Fruit fly (Drosophila melanogaster) whole organism, adult: ENCODE results near the gene CG2816.

Experiments
- CG11617 ChIP-seq: fragments of 200-800 bp; sonication (Bioruptor generic); optimal IDR thresholded peaks from 2 replicates; lab custom pipeline; 2017; ENCODE audit warnings: mild to moderate bottlenecking, missing biosample characterization, missing genetic modification reagents, missing genetic modification characterization
- CG12768 ChIP-seq: fragments of 200-800 bp; sonication (Bioruptor generic); optimal IDR thresholded peaks from 2 replicates; lab custom pipeline; 2017; ENCODE audit warnings: missing biosample characterization, missing genetic modification characterization, mild to moderate bottlenecking, moderate library complexity, missing genetic modification reagents
- CG14711 ChIP-seq: fragments of 200-800 bp; sonication (Bioruptor generic); optimal IDR thresholded peaks from 2 replicates; lab custom pipeline; 2018; ENCODE audit warnings: missing biosample characterization, mild to moderate bottlenecking, missing genetic modification characterization, moderate library complexity
- CG1620 ChIP-seq: fragments of 200-800 bp; sonication (Bioruptor generic); optimal IDR thresholded peaks from 2 replicates; lab custom pipeline; 2016; ENCODE audit warnings: missing biosample characterization, missing genetic modification characterization
- CG33017 ChIP-seq: fragments of 200-800 bp; sonication (Bioruptor generic); optimal IDR thresholded peaks from 2 replicates; lab custom pipeline; 2018; ENCODE audit warnings: missing biosample characterization, mild to moderate bottlenecking, missing genetic modification characterization, moderate library complexity
- CG5204 ChIP-seq: fragments of 200-800 bp; sonication (Bioruptor generic); optimal IDR thresholded peaks from 2 replicates; lab custom pipeline; 2016; ENCODE audit warnings: missing biosample characterization, missing genetic modification characterization
- CG7045 ChIP-seq: fragments of 200-800 bp; sonication (Bioruptor generic); optimal IDR thresholded peaks from 2 replicates; lab custom pipeline; 2017; ENCODE audit warnings: missing biosample characterization, mild to moderate bottlenecking, missing genetic modification characterization
- CG7101 ChIP-seq: fragments of 200-800 bp; sonication (Bioruptor generic); optimal IDR thresholded peaks from 2 replicates; lab custom pipeline; 2018; ENCODE audit warnings: missing biosample characterization, mild to moderate bottlenecking, missing genetic modification characterization, moderate library complexity
- Clk ChIP-seq: fragments of 200-800 bp; sonication (Bioruptor generic); optimal IDR thresholded peaks from 2 replicates; lab custom pipeline; 2017; ENCODE audit warnings: missing biosample characterization, missing genetic modification characterization
- Crg-1 ChIP-seq: fragments of 200-800 bp; sonication (Bioruptor generic); optimal IDR thresholded peaks from 2 replicates; lab custom pipeline; 2016; ENCODE audit warnings: missing biosample characterization, missing genetic modification characterization
- Hr96 ChIP-seq: fragments of 200-800 bp; sonication (Bioruptor generic); optimal IDR thresholded peaks from 2 replicates; lab custom pipeline; 2016; ENCODE audit warnings: missing biosample characterization, missing genetic modification characterization
- Mnt ChIP-seq: fragments of 200-800 bp; sonication (Bioruptor generic); optimal IDR thresholded peaks from 2 replicates; lab custom pipeline; 2016; ENCODE audit warnings: missing biosample characterization, mild to moderate bottlenecking, missing genetic modification characterization
- bab1 ChIP-seq: fragments of 200-800 bp; sonication (Bioruptor generic); optimal IDR thresholded peaks from 3 replicates; lab custom pipeline; 2019; ENCODE audit warnings: missing biosample characterization, mild to moderate bottlenecking, missing genetic modification characterization, moderate library complexity
- cic ChIP-seq: fragments of 200-800 bp; sonication (Bioruptor generic); optimal IDR thresholded peaks from 2 replicates; lab custom pipeline; 2017; ENCODE audit warnings: missing biosample characterization, mild to moderate bottlenecking, missing genetic modification characterization, moderate library complexity
- cnc ChIP-seq, 2 experiments: fragments of >200 bp; optimal IDR thresholded peaks; 2 replicates each; lab custom pipeline; 2017
- kay ChIP-seq: fragments of 200-800 bp; sonication (Bioruptor generic); peaks from one replicate; lab custom pipeline; 2016; ENCODE audit warnings: missing biosample characterization, missing genetic modification characterization, borderline replicate concordance
- ovo ChIP-seq: fragments of 200-800 bp; sonication (Bioruptor generic); optimal IDR thresholded peaks from 2 replicates; lab custom pipeline; 2016; ENCODE audit warnings: missing biosample characterization, missing genetic modification characterization
- pad ChIP-seq: fragments of 200-800 bp; sonication (Bioruptor generic); optimal IDR thresholded peaks from 3 replicates; lab custom pipeline; 2017; ENCODE audit warnings: missing biosample characterization, missing genetic modification characterization, mild to moderate bottlenecking, moderate library complexity, missing genetic modification reagents
- tj ChIP-seq: fragments of 200-800 bp; sonication (Bioruptor generic); optimal IDR thresholded peaks from 3 replicates; lab custom pipeline; 2017; ENCODE audit warnings: missing biosample characterization, mild to moderate bottlenecking, missing genetic modification characterization, moderate library complexity
- toe ChIP-seq: fragments of 200-800 bp; sonication (Bioruptor generic); optimal IDR thresholded peaks from 2 replicates; lab custom pipeline; 2016; ENCODE audit warnings: missing biosample characterization, missing genetic modification characterization

Gene CG2816

DNA sequence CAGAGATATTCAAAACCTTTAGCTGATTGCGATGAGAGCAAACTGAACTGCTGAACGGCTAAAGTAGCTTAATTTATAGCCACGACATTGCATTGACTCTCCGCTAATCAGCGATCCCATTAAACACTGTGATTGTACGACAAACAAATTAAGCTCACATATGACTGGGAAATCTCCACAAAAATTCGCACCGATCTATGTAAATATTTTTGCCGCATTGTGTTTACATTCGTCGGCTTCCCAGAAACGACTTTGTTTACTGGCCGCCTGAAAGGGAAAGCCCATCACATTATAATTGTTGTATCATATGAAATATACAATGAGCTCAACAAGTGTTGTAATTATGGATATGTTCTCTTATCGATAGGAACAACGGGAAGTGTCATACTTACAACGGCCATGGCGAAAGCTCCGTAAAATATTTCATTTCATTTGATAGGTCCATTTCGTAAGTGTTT is 8.1 kb upstream of the CG2816 start, which contains the start of gene CG16713:
CG16713 (minus strand) TSS at position 51 of the 458 bp plus-strand sequence.
- TF ChIP-seq Crg-1 (GFP tag; lab: Kevin White, UChicago) (no peak), kay (GFP tag; lab: Kevin White, UChicago) (peak; percentile 36), cic (peak; percentile 25)

DNA sequence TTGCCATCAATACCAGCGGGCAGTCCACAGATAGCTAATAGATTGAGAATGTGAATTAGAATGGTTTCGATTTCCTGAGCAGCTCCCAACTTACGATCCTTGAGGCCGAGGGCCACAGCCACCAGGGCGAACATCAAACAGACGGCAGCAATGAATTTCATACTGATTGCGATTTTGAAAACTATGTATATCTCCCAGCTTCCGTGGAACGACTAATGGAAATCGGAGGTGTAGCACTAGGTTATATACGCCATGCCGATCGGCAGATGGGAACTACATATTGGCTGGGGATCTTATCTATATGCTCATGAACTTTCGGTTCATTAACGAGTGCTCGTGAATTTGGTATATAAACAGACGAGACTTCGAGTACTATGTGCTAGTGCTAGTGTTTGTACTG is 7.0 kb upstream of the CG2816 start, which contains the start of gene IM33:
IM33 (minus strand) TSS at position 221 of the 400 bp plus-strand sequence.
- TF ChIP-seq cic (peak; percentile 27), kay (GFP tag; lab: Kevin White, UChicago) (no peak)

DNA sequence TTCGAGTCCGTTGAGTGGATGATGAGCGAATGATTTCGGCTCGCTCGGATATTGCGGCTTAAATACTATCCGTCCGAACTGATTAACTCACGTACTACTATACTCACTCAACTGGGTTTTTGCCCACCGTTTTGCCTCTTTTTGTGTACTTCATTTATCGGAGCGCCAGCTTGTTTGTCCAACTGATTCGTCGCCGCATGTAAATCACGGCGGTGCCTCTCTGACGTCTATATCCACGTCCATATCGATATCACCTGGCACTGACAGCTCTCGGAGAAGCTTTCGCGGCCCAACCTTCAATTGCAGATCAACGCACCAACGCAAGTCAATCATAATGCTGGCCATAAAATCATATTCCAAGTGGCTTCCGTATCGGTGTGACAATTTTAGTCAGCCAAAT is 5.7 kb upstream of the CG2816 start, which contains the start of gene CG3604:
CG3604 (minus strand) TSS at position 101 of the 400 bp plus-strand sequence.
- no peak for TF ChIP-seq ovo (GFP tag; lab: Kevin White, UChicago)
- no peak for TF ChIP-seq pad (GFP tag; lab: Kevin White, UChicago)
- TF ChIP-seq cic = no peak
- TF ChIP-seq cnc (optimal IDR thresholded peaks at IDR 0.05; lab: Kevin White, UChicago) = no peak
- no peak for TF ChIP-seq CG7101 (tag; lab: Kevin White, UChicago)
- TF ChIP-seq CG5204 (GFP tag; lab: Kevin White, UChicago) = no peak
- TF ChIP-seq CG11617 (GFP tag; lab: Kevin White, UChicago) = no peak

DNA sequence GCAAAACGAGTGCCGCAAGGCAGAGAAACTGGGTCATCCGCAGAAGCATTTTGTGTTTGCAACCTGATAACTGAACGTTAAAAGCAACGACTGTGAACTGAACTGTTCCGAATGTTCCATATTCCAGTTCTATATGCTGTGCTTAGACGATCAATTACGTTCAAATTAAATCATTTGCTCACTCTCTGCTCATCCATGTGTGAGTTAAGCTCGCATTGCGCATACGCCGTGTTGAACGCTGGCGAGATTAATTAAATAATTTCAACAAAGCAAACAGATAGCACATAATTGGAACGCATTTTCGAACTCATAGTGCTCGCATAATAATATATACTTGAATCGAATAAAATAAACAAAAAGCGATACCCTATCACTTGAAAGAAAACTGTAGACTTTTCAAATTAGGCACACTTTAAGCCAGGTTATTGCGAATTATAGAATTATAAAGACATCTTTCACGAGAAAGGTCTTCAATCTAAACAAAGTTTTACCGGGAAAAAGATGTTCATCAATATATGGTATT is 4.4 kb upstream of the CG2816 start, which contains the start of the genes CG10031 and CG42464:
CG10031 (minus strand) TSS at position 101 of the 523 bp plus-strand sequence.
CG42464 (plus strand) TSS at position 473 of the 523 bp plus-strand sequence.
- TF ChIP-seq CG14711 (tag; lab: Kevin White, UChicago) (no peak), kay (GFP tag; lab: Kevin White, UChicago) (peak; percentile 84), CG1620 (GFP tag; lab: Kevin White, UChicago) (no peak)

DNA sequence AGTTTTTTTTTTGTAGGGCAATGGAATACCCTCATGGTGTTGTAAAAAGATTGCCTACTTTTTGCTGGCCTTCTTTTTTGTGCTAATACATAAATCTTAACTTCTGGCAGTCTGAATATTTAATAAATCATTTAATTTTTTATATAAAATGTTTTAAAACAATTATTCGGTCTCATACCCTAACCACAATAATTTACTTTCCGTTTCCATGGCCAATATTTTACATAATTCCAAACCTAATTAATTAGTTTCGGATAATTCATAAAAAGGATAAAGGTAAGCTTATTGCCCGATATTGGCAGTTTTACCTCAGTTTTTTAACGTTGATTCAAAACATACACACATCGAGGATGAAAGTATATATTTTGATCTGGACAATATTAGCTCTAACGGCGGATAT is 3.6 kb upstream of the CG2816 start, which contains the start of gene CG42465:
CG42465 (plus strand) TSS at position 301 of the 400 bp plus-strand sequence.
- TF ChIP-seq bab1 (GFP tag; lab: Kevin White, UChicago) (no peak), Clk (GFP tag; lab: Kevin White, UChicago) (no peak), CG14711 (tag; lab: Kevin White, UChicago) (no peak), Mnt (GFP tag; lab: Kevin White, UChicago) (no peak), cic (no peak), pad (GFP tag; lab: Kevin White, UChicago) (no peak), Hr96 (GFP tag; lab: Kevin White, UChicago) (no peak), CG7045 (GFP tag; lab: Kevin White, UChicago) (no peak), toe (no peak), CG33017 (tag; lab: Kevin White, UChicago) (no peak)

DNA sequence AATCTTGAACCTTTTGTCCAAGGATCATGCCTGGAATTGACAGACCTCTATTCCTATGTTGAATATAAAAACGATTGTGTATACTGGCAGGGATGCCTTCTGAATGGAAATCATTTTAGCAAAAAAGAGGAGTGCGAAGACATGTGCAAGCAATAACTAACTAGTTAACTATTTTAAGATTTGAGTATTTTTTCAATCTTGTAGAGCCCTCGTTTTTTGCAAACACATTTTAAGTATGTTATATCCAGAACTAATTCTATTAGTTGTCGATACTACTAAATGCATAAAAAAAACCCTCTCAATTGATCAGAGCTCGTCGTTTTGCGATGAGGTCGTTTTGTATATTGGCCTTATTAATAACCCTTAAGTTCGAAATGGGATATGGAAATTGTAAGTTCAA is 3.1 kb upstream of the CG2816 start, which contains the start of gene Sfp24C1:
Sfp24C1 (plus strand) TSS at position 301 of the 400 bp plus-strand sequence.
- TF ChIP-seq CG12768 (GFP tag; lab: Kevin White, UChicago) (no peak), Mnt (GFP tag; lab: Kevin White, UChicago) (no peak), toe (no peak)

DNA sequence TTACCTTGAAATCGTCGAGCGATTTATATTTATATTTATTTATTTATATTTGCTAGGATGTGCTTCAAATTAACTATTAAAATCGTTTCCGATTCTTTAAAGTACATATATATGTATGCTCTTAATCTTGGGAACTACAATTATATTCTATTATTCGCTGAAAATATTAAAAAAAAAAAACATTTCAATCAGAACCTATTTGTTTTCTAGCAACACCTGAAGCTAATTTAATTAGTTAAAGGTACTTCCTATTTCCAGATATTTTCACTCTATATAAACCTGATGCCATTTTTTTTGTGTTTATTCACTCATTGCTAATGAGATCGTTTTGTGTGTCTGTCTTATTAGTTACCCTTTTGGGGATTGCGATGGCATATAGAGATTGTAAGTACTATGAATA is 2.5 kb upstream of the CG2816 start, which contains the start of gene CG42467:
CG42467 (plus strand) TSS at position 301 of the 400 bp plus-strand sequence.
- TF ChIP-seq CG33017 (tag; lab: Kevin White, UChicago) (no peak), CG7101 (tag; lab: Kevin White, UChicago) (no peak), cnc (optimal IDR thresholded peaks at IDR 0.05; lab: Kevin White, UChicago) (no peak), cic (no peak), Hr96 (GFP tag; lab: Kevin White, UChicago) (no peak), ovo (GFP tag; lab: Kevin White, UChicago) (no peak), CG5204 (GFP tag; lab: Kevin White, UChicago) (no peak), CG12768 (GFP tag; lab: Kevin White, UChicago) (no peak), pad (GFP tag; lab: Kevin White, UChicago) (no peak), tj (GFP tag; lab: Kevin White, UChicago) (no peak), Mnt (GFP tag; lab: Kevin White, UChicago) (no peak), CG1620 (GFP tag; lab: Kevin White, UChicago) (no peak), CG14711 (tag; lab: Kevin White, UChicago) (no peak), Crg-1 (GFP tag; lab: Kevin White, UChicago) (no peak), kay (GFP tag; lab: Kevin White, UChicago) (no peak), toe (no peak), bab1 (GFP tag; lab: Kevin White, UChicago) (no peak), CG7045 (GFP tag; lab: Kevin White, UChicago) (no peak), CG11617 (GFP tag; lab: Kevin White, UChicago) (no peak)
